Worm (Caenorhabditis elegans) whole organism, L4/young adult: ENCODE measurements around the gene rga-3.

Experiments used
- W03F9.2 ChIP-seq: fragments of 150-350 bp; optimal IDR thresholded peaks from 2 replicates; lab custom pipeline; 2014; ENCODE audit warnings: missing biosample characterization, missing genetic modification characterization
- him-1 ChIP-seq: sonication (generic microtip); optimal IDR thresholded peaks from 2 replicates; lab custom pipeline; 2016; ENCODE audit warnings: missing genotype, missing genetic modification reagents, missing genetic modification characterization, missing compliant biosample characterization

- TF ChIP-seq him-1 (tag; lab: Kevin White, UChicago) = no peak
- TF ChIP-seq W03F9.2 (tag; lab: Kevin White, UChicago) = no peak
These were observed 48.7 kb upstream of the rga-3 start for ce11 chrV:5668968-5669367.
